Fruit fly (Drosophila melanogaster) whole organism, pupa: ENCODE results near the gene XRCC1.

ENCODE experiments used
- CG10348 ChIP-seq: fragments of 200-800 bp; sonication (Bioruptor generic); IDR thresholded peaks from 2 replicates; pipeline ENCODE4 v1.3.6; 2022; ENCODE audit warnings: missing biosample characterization, missing genetic modification characterization
- CG12605 ChIP-seq: fragments of 200-800 bp; sonication (Bioruptor generic); IDR thresholded peaks from 2 replicates; pipeline ENCODE4 v1.3.6; 2022; ENCODE audit warnings: missing biosample characterization, missing genetic modification characterization
- CG13204 ChIP-seq: fragments of 200-800 bp; sonication (Bioruptor generic); optimal IDR thresholded peaks from 2 replicates; lab custom pipeline; 2018; ENCODE audit warnings: missing biosample characterization, mild to moderate bottlenecking, missing genetic modification characterization, moderate library complexity
- CG14655 ChIP-seq: fragments of 200-800 bp; sonication (Bioruptor generic); optimal IDR thresholded peaks from 3 replicates; lab custom pipeline; 2017; ENCODE audit warnings: mild to moderate bottlenecking, missing biosample characterization, missing genetic modification reagents, missing genetic modification characterization
- CG17806 ChIP-seq: fragments of 200-800 bp; sonication (Bioruptor generic); optimal IDR thresholded peaks from 2 replicates; lab custom pipeline; 2018; ENCODE audit warnings: missing biosample characterization, mild to moderate bottlenecking, missing genetic modification characterization, moderate library complexity
- CG8301 ChIP-seq: fragments of 200-800 bp; sonication (Bioruptor generic); optimal IDR thresholded peaks from 2 replicates; lab custom pipeline; 2018; ENCODE audit warnings: missing biosample characterization, mild to moderate bottlenecking, missing genetic modification characterization
- CG9948 ChIP-seq: fragments of 200-800 bp; sonication (Bioruptor generic); optimal IDR thresholded peaks from 2 replicates; lab custom pipeline; 2018; ENCODE audit warnings: missing biosample characterization, mild to moderate bottlenecking, missing genetic modification characterization, moderate library complexity
- Pif1A ChIP-seq: fragments of 200-800 bp; sonication (Bioruptor generic); optimal IDR thresholded peaks from 3 replicates; lab custom pipeline; 2016; ENCODE audit warnings: missing biosample characterization, missing genetic modification characterization
- Pif1B ChIP-seq: fragments of 200-800 bp; sonication (Bioruptor generic); optimal IDR thresholded peaks from 3 replicates; lab custom pipeline; 2016; ENCODE audit warnings: missing biosample characterization, missing genetic modification characterization
- gl ChIP-seq: fragments of 200-800 bp; sonication (Bioruptor generic); optimal IDR thresholded peaks from 2 replicates; lab custom pipeline; 2018; ENCODE audit warnings: missing biosample characterization, mild to moderate bottlenecking, missing genetic modification characterization
- rn ChIP-seq: fragments of 200-800 bp; sonication (Bioruptor generic); IDR thresholded peaks from 2 replicates; pipeline ENCODE4 v1.3.6; 2022; ENCODE audit warnings: missing biosample characterization, missing genetic modification characterization

DNA sequence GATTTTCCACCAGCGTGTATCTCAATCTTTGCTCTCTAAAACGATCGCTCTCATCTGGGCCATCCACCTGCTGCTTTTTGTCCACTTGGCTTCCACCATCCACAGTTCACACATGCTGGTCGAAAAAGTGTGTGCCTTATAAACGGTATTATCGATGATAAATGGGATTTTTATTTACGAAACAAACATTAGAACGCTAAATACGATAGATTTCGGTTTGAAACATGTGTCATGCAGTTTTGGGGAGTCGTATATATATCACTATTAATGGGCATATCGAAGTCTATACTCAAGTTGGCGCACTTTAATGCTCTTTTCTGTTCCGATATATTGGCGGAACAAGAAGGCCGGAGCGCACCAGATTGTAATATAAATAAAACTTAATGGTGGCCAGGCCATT is 27.4 kb downstream of the XRCC1 start:
- TF ChIP-seq gl (tag; lab: Kevin White, UChicago) = no peak
- TF ChIP-seq CG13204 = no peak
- TF ChIP-seq Pif1B (GFP tag; lab: Kevin White, UChicago) = no peak
- no peak for TF ChIP-seq CG10348
- TF ChIP-seq CG14655 = no peak
- TF ChIP-seq CG9948 (tag; lab: Kevin White, UChicago) = no peak
- TF ChIP-seq rn = no peak
- TF ChIP-seq CG12605 (GFP tag; lab: Robert Waterston, UW) = no peak
- TF ChIP-seq CG8301 (tag; lab: Kevin White, UChicago) = no peak
- no peak for TF ChIP-seq CG17806 (tag; lab: Kevin White, UChicago)
- no peak for TF ChIP-seq Pif1A
